Worm (Caenorhabditis elegans) whole organism, L4 larva: ENCODE measurements around the gene M176.16.

ENCODE experiments used
- D1046.2 ChIP-seq: fragments of 200-800 bp; sonication (Bioruptor generic); IDR thresholded peaks from 2 replicates; pipeline ENCODE4 v1.3.6; 2022; ENCODE audit warnings: missing genetic modification characterization, missing compliant biosample characterization
- F49E8.2 ChIP-seq: sonication (generic microtip); optimal IDR thresholded peaks from 2 replicates; lab custom pipeline; 2016; ENCODE audit warnings: missing compliant biosample characterization, mild to moderate bottlenecking, missing genetic modification characterization, borderline replicate concordance
- R02D3.7 ChIP-seq: fragments of 150-350 bp; sonication (generic microtip); optimal IDR thresholded peaks from 3 replicates; lab custom pipeline; 2014; ENCODE audit warnings: missing biosample characterization, missing genetic modification characterization
- Y105C5A.15 ChIP-seq: fragments of 200-800 bp; sonication (Bioruptor generic); IDR thresholded peaks from 2 replicates; pipeline ENCODE4 v1.3.6; 2022; ENCODE audit warnings: missing genetic modification characterization, missing compliant biosample characterization
- Y75B8A.6 ChIP-seq: fragments of 200-800 bp; sonication (Bioruptor generic); IDR thresholded peaks from 2 replicates; pipeline ENCODE4 v1.3.6; 2022; ENCODE audit warnings: missing genetic modification reagents, missing genetic modification characterization, missing compliant biosample characterization
- ZK546.5 ChIP-seq, 2 experiments: sonication (generic microtip); optimal IDR thresholded peaks; 2 replicates each; lab custom pipeline; 2017; ENCODE audit warnings: missing biosample characterization in 2 of 2, missing genetic modification characterization in 2 of 2
- aly-2 ChIP-seq: sonication (generic microtip); optimal IDR thresholded peaks from 2 replicates; lab custom pipeline; 2018; ENCODE audit warnings: missing biosample characterization, missing genetic modification characterization
- arid-1 ChIP-seq: fragments of 200-800 bp; sonication (Bioruptor generic); conservative IDR thresholded peaks from 2 replicates; pipeline ENCODE4 v1.3.6; 2022; ENCODE audit warnings: missing genetic modification reagents, missing genetic modification characterization, missing compliant biosample characterization
- ces-1 ChIP-seq: fragments of 150-350 bp; sonication (generic microtip); optimal IDR thresholded peaks from 4 replicates; lab custom pipeline; 2014; ENCODE audit warnings: missing biosample characterization, missing genetic modification reagents, missing genetic modification characterization
- cey-2 ChIP-seq: sonication (generic microtip); optimal IDR thresholded peaks from 3 replicates; lab custom pipeline; 2017; ENCODE audit warnings: missing genetic modification characterization, mild to moderate bottlenecking, missing compliant biosample characterization, antibody characterized with exemption, borderline replicate concordance; ENCODE audit not compliant: insufficient read depth
- ctbp-1 ChIP-seq: fragments of 200-800 bp; sonication (Bioruptor generic); IDR thresholded peaks from 2 replicates; pipeline ENCODE4 v1.3.6; 2022; ENCODE audit warnings: missing genetic modification reagents, missing genetic modification characterization, missing compliant biosample characterization
- daf-16 ChIP-seq, 3 experiments: sonication (generic microtip); optimal IDR thresholded peaks; 2 replicates each; lab custom pipeline; 2016 to 2017; ENCODE audit warnings: missing genetic modification characterization in 3 of 3, missing genetic modification reagents in 3 of 3, mild to moderate bottlenecking in 2 of 3, missing compliant biosample characterization in 2 of 3, missing biosample characterization in 1 of 3, moderate library complexity in 1 of 3
- dmd-6 ChIP-seq: fragments of 200-800 bp; sonication (Bioruptor generic); IDR thresholded peaks from 2 replicates; pipeline ENCODE4 v1.3.6; 2022; ENCODE audit warnings: missing genetic modification reagents, missing genetic modification characterization, missing compliant biosample characterization
- dmd-8 ChIP-seq: fragments of 200-800 bp; sonication (Bioruptor generic); IDR thresholded peaks from 2 replicates; pipeline ENCODE4 v1.3.6; 2022; ENCODE audit warnings: missing genetic modification characterization, missing compliant biosample characterization
- dpl-1 ChIP-seq: fragments of 150-350 bp; optimal IDR thresholded peaks from 2 replicates; lab custom pipeline; 2014; ENCODE audit warnings: missing biosample characterization, missing genetic modification reagents, missing genetic modification characterization
- duxl-1 ChIP-seq: sonication (generic microtip); optimal IDR thresholded peaks from 2 replicates; lab custom pipeline; 2016; ENCODE audit warnings: mild to moderate bottlenecking, missing genetic modification characterization, moderate library complexity, missing compliant biosample characterization; ENCODE audit not compliant: poor library complexity
- egl-27 ChIP-seq: sonication (generic microtip); optimal IDR thresholded peaks from 3 replicates; lab custom pipeline; 2017; ENCODE audit warnings: missing biosample characterization, missing genetic modification reagents, missing genetic modification characterization
- fkh-10 ChIP-seq: fragments of 150-350 bp; optimal IDR thresholded peaks from 2 replicates; lab custom pipeline; 2014; ENCODE audit warnings: missing biosample characterization, missing genetic modification reagents, missing genetic modification characterization
- hif-1 ChIP-seq, 2 experiments: sonication (generic microtip); optimal IDR thresholded peaks; 2 replicates each; lab custom pipeline; 2016 to 2017; ENCODE audit warnings: missing compliant biosample characterization in 2 of 2, missing genetic modification characterization in 2 of 2, missing genetic modification reagents in 2 of 2, missing genotype in 2 of 2, mild to moderate bottlenecking in 1 of 2
- hlh-11 ChIP-seq: fragments of 200-800 bp; sonication (Bioruptor generic); optimal IDR thresholded peaks from 2 replicates; lab custom pipeline; 2018; ENCODE audit warnings: mild to moderate bottlenecking, missing genetic modification characterization, missing compliant biosample characterization
- hlh-30 ChIP-seq: sonication (generic microtip); optimal IDR thresholded peaks from 2 replicates; lab custom pipeline; 2017; ENCODE audit warnings: antibody characterized with exemption, mild to moderate bottlenecking, missing genetic modification characterization, missing compliant biosample characterization; ENCODE audit not compliant: insufficient read depth
- hmg-1.1 ChIP-seq: fragments of 200-800 bp; sonication (Bioruptor generic); IDR thresholded peaks from 2 replicates; pipeline ENCODE4 v1.3.6; 2022; ENCODE audit warnings: missing genetic modification reagents, missing genetic modification characterization, missing compliant biosample characterization
- lin-13 ChIP-seq: fragments of 150-350 bp; optimal IDR thresholded peaks from 2 replicates; lab custom pipeline; 2014; ENCODE audit warnings: missing biosample characterization, missing genetic modification reagents, missing genetic modification characterization
- mdt-29 ChIP-seq: fragments of 200-800 bp; sonication (Bioruptor generic); IDR thresholded peaks from 2 replicates; pipeline ENCODE4 v1.3.6; 2022; ENCODE audit warnings: missing genetic modification reagents, missing genetic modification characterization, missing compliant biosample characterization
- mxl-2 ChIP-seq: fragments of 200-800 bp; sonication (Bioruptor generic); conservative IDR thresholded peaks from 2 replicates; pipeline ENCODE4 v1.3.6; 2022; ENCODE audit warnings: missing genetic modification reagents, missing genetic modification characterization, missing compliant biosample characterization
- mxl-3 ChIP-seq: fragments of 200-800 bp; sonication (Bioruptor generic); optimal IDR thresholded peaks from 2 replicates; lab custom pipeline; 2018; ENCODE audit warnings: mild to moderate bottlenecking, missing genetic modification characterization, missing compliant biosample characterization
- nhr-10 ChIP-seq: fragments of 150-350 bp; optimal IDR thresholded peaks from 2 replicates; lab custom pipeline; 2014; ENCODE audit warnings: missing biosample characterization, missing genetic modification characterization
- nhr-102 ChIP-seq: sonication (generic microtip); optimal IDR thresholded peaks from 2 replicates; lab custom pipeline; 2016; ENCODE audit warnings: mild to moderate bottlenecking, missing genetic modification characterization, moderate library complexity, missing compliant biosample characterization
- nhr-111 ChIP-seq: fragments of 200-800 bp; sonication (Bioruptor generic); optimal IDR thresholded peaks from 2 replicates; lab custom pipeline; 2018; ENCODE audit warnings: mild to moderate bottlenecking, missing genetic modification characterization, missing compliant biosample characterization
- nhr-28 ChIP-seq: fragments of 150-350 bp; optimal IDR thresholded peaks from 2 replicates; lab custom pipeline; 2014; ENCODE audit warnings: missing biosample characterization, missing genetic modification characterization
- nhr-41 ChIP-seq: fragments of 200-800 bp; sonication (Bioruptor generic); IDR thresholded peaks from 2 replicates; pipeline ENCODE4 v1.3.6; 2022; ENCODE audit warnings: missing genetic modification reagents, missing genetic modification characterization, missing compliant biosample characterization
- nhr-42 ChIP-seq: fragments of 200-800 bp; sonication (Bioruptor generic); IDR thresholded peaks from 2 replicates; pipeline ENCODE4 v1.3.6; 2022; ENCODE audit warnings: missing genetic modification characterization, missing compliant biosample characterization
- nhr-48 ChIP-seq: sonication (generic microtip); optimal IDR thresholded peaks from 2 replicates; lab custom pipeline; 2016; ENCODE audit warnings: mild to moderate bottlenecking, missing genetic modification characterization, missing compliant biosample characterization
- pqm-1 ChIP-seq: sonication (generic microtip); optimal IDR thresholded peaks from 2 replicates; lab custom pipeline; 2017; ENCODE audit warnings: missing biosample characterization, missing genetic modification characterization
- tag-97 ChIP-seq: fragments of 200-800 bp; sonication (Bioruptor generic); IDR thresholded peaks from 2 replicates; pipeline ENCODE4 v1.3.6; 2022; ENCODE audit warnings: missing genetic modification characterization, missing compliant biosample characterization
- tra-1 ChIP-seq: fragments of 200-800 bp; sonication (Bioruptor generic); IDR thresholded peaks from 2 replicates; pipeline ENCODE4 v1.3.6; 2022; ENCODE audit warnings: missing genetic modification reagents, missing genetic modification characterization, missing compliant biosample characterization
- unc-130 ChIP-seq: sonication (generic microtip); optimal IDR thresholded peaks from 2 replicates; lab custom pipeline; 2016; ENCODE audit warnings: missing genetic modification reagents, missing genetic modification characterization, missing compliant biosample characterization
- unc-62 ChIP-seq, 3 experiments: fragments of 150-350 bp in 1 of 3; sonication (generic microtip); optimal IDR thresholded peaks in 2 of 3; peaks in 1 of 3; 1 replicate in 1 of 3; 2 replicates in 2 of 3; lab custom pipeline; 2014 to 2017; ENCODE audit warnings: missing biosample characterization in 3 of 3, missing genetic modification characterization in 3 of 3, missing genetic modification reagents in 3 of 3, missing genotype in 1 of 3
- ztf-7 ChIP-seq: fragments of 150-350 bp; optimal IDR thresholded peaks from 2 replicates; lab custom pipeline; 2014; ENCODE audit warnings: missing biosample characterization, missing genetic modification characterization

M176.16 gene

ce11 chrII:9407020-9407419 lies 11.3 kb upstream of the M176.16 start, which contains the start of gene mpz-6:
TSS of gene mpz-6 (minus strand) at chrII:9407120.
- no peak for TF ChIP-seq aly-2 (tag; lab: Kevin White, UChicago)
- TF ChIP-seq nhr-10 (tag; lab: Kevin White, UChicago), result no peak
- no peak for TF ChIP-seq dmd-6 (GFP tag; lab: Robert Waterston, UW)

DNA sequence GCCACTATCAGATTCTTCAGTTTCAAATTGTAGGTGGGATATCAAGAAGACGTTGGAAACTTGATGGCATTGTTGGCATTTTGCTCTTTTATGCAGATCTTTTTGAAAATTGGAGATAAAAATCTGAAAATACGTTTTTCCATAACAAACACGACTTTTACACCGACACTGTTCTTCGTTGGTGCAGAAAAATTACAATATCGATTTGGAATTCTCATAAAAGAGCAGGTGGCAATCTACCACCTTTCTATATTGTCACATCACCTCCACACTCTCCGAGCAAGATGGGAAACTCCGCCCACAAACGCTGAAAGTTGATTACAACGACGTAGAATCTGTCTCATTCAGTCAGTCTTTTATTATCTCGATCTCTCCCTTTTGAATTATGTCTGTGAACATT lies 10.8 kb upstream of the M176.16 start, which contains the start of gene arrd-2:
arrd-2 (plus strand) TSS at position 301 of the 400 bp plus-strand sequence.
- peak in 1 of 2 experiments; percentile 42 for TF ChIP-seq unc-62 (GFP tag; optimal IDR thresholded peaks at IDR 0.05 in 1 of 2; lab: Kevin White, UChicago)
- no peak for TF ChIP-seq unc-62 (tag; optimal IDR thresholded peaks at IDR 0.05; lab: Kevin White, UChicago)
- no peak for TF ChIP-seq nhr-41 (GFP tag; lab: Robert Waterston, UW)

- TF ChIP-seq ZK546.5 (tag; optimal IDR thresholded peaks at IDR 0.05; lab: Kevin White, UChicago), result no peak
- no peak for TF ChIP-seq cey-2 (tag; lab: Kevin White, UChicago)
- no peak for TF ChIP-seq ctbp-1 (GFP tag; lab: Robert Waterston, UW)
- no peak for TF ChIP-seq Y75B8A.6
- no peak for TF ChIP-seq ces-1 (GFP tag; lab: Kevin White, UChicago)
- TF ChIP-seq hif-1 (tag; optimal IDR thresholded peaks at IDR 0.05; lab: Kevin White, UChicago), result no peak
- no peak for TF ChIP-seq nhr-102 (tag; lab: Kevin White, UChicago)
- no peak for TF ChIP-seq arid-1 (GFP tag; lab: Robert Waterston, UW)
- no peak for TF ChIP-seq fkh-10 (GFP tag; lab: Kevin White, UChicago)
- no peak for TF ChIP-seq dmd-8 (GFP tag; lab: Robert Waterston, UW)
- no peak for TF ChIP-seq ztf-7
- no peak for TF ChIP-seq Y105C5A.15 (GFP tag; lab: Robert Waterston, UW)
- no peak for TF ChIP-seq egl-27
- TF ChIP-seq mxl-3, result no peak
- no peak for TF ChIP-seq hlh-30 (tag; lab: Kevin White, UChicago)
- TF ChIP-seq F49E8.2 (tag; lab: Kevin White, UChicago), result no peak
- TF ChIP-seq mdt-29 (GFP tag; lab: Robert Waterston, UW), result no peak
- TF ChIP-seq D1046.2 (GFP tag; lab: Robert Waterston, UW), result no peak
- no peak for TF ChIP-seq hmg-1.1 (GFP tag; lab: Robert Waterston, UW)
- TF ChIP-seq dmd-6 (GFP tag; lab: Robert Waterston, UW), result no peak
Measured at ce11 chrII:9411497-9411896, 6.8 kb upstream of the M176.16 start, which contains the start of gene M176.9. TSS of gene M176.9 (minus strand) at chrII:9411597.

DNA sequence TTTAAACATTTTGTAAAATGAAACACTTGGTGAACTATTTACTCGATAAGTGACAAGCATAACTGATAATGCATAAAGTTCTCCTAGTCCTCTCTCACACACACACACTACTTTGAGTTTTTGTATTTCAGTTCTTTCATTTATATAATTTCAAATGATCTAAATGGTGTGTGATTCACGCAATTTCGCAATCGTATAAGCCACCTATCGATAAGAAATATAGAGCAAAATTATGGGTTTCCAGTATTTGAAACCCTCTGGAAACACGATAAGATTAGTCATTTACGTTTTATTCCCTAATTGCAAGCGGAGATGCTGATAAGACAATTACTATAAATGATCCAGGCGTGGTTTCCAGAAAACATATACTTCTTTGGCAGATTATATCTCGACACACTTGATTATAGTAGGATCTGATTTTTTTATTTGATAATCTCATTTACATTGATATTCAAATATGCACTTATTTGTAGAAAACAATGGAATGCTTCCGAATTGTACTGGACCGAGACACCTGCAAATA lies 6.2 kb upstream of the M176.16 start, which contains the start of gene arrd-3:
arrd-3 (plus strand) TSS at position 473 of the 523 bp plus-strand sequence.
- TF ChIP-seq nhr-42 (GFP tag; lab: Robert Waterston, UW) (no peak), dmd-6 (GFP tag; lab: Robert Waterston, UW) (peak; percentile 29; the same call in 1 of the 2 replicates), hlh-11 (tag; lab: Kevin White, UChicago) (peak; percentile 23), unc-62 (GFP tag; optimal IDR thresholded peaks at IDR 0.05 in 1 of 2; lab: Kevin White, UChicago) (peak in 1 of 2 experiments; percentile 58), unc-62 (tag; optimal IDR thresholded peaks at IDR 0.05; lab: Kevin White, UChicago) (no peak), nhr-28 (tag; lab: Kevin White, UChicago) (peak; percentile 27), pqm-1 (tag; lab: Kevin White, UChicago) (peak; percentile 75), nhr-41 (GFP tag; lab: Robert Waterston, UW) (no peak)

DNA sequence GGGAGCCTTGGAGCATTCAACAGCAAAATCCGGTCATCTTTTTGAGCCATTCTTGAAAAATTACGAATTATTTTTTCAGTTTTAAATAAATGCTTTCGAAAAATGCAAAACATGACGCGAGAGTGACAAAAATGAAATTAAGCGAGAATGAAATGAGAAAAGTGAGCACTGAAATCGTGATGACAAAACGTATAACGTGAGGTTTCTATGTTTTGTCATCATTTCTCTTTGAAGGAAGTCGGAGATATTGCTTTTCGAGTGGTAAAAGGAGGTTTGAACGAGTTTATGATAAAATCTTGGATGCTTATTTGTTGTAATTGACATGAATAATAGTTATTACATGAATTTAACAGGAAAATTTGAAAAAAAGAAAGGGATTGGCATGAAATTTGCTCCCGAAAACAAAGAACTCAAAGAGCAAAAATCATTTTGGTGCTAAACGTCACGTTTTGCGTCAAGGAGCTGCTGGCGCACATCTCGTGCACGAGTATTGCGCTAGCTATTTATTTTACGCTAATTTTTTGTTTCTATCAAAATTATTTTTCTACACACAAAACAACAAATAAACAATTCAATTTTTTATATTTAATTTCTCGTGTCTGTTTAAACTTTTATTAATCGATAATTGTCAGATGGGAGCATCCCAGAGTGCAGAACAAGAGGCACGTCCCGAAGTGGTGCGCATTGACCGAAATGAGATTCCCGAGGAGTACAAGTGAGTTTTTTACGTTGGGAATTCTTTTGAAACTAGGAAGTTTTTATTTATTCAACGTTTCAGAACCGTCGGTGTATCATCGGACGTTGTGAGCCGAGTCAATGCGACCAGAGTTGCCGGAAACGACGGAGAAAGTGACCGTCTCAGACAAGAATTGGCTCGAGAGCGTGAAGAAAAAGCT lies 1.7 kb upstream of the M176.16 start, which contains the start of the genes gss-1 and chch-3:
gss-1 (minus strand) TSS at position 51 of the 896 bp plus-strand sequence.
chch-3 (plus strand) TSS at position 633 of the 896 bp plus-strand sequence.
- TF ChIP-seq nhr-48 (tag; lab: Kevin White, UChicago) (no peak), nhr-42 (GFP tag; lab: Robert Waterston, UW) (no peak), nhr-111 (GFP tag; lab: Kevin White, UChicago) (no peak), tra-1 (GFP tag; lab: Robert Waterston, UW) (no peak), daf-16 (GFP tag; optimal IDR thresholded peaks at IDR 0.05; lab: Kevin White, UChicago) (peak in 1 of 2 experiments; percentile 18), daf-16 (tag; optimal IDR thresholded peaks at IDR 0.05; lab: Kevin White, UChicago) (peak; percentile 23), dpl-1 (GFP tag; lab: Kevin White, UChicago) (peak; percentile 65), unc-130 (GFP tag; lab: Kevin White, UChicago) (no peak), R02D3.7 (tag; lab: Kevin White, UChicago) (no peak), tag-97 (GFP tag; lab: Robert Waterston, UW) (no peak), lin-13 (no peak), mxl-2 (GFP tag; lab: Robert Waterston, UW) (no peak), duxl-1 (tag; lab: Kevin White, UChicago) (no peak)
